Worm (Caenorhabditis elegans) whole organism, mixed stage, embryonic: Measurements from ENCODE around the gene pgap-2.

Experiments used
- mep-1 ChIP-seq: fragments of 150-350 bp; optimal IDR thresholded peaks from 2 replicates; lab custom pipeline; 2017; ENCODE audit warnings: missing biosample characterization, missing genetic modification reagents, missing genetic modification characterization, inconsistent platforms
- pha-4 ChIP-seq: fragments of 150-350 bp; optimal IDR thresholded peaks from 2 replicates; lab custom pipeline; 2018; ENCODE audit warnings: missing biosample characterization, missing genetic modification reagents, missing genetic modification characterization

ce11 chrIII:4715088-4715487 is 9.8 kb downstream of the pgap-2 start, which contains the start of gene him-18:
- TF ChIP-seq pha-4 (tag; lab: Kevin White, UChicago) (no peak), mep-1 (tag; lab: Kevin White, UChicago) (no peak)
